Worm (Caenorhabditis elegans) whole organism, L4/young adult: ENCODE measurements around the gene sql-1.

Source experiments
- W03F9.2 ChIP-seq: fragments of 150-350 bp; optimal IDR thresholded peaks from 2 replicates; lab custom pipeline; 2014; ENCODE audit warnings: missing biosample characterization, missing genetic modification characterization
- dao-5 ChIP-seq: sonication (generic microtip); optimal IDR thresholded peaks from 2 replicates; lab custom pipeline; 2016; ENCODE audit warnings: missing genotype, missing genetic modification characterization, moderate library complexity, missing compliant biosample characterization
- him-1 ChIP-seq: sonication (generic microtip); optimal IDR thresholded peaks from 2 replicates; lab custom pipeline; 2016; ENCODE audit warnings: missing genotype, missing genetic modification reagents, missing genetic modification characterization, missing compliant biosample characterization

DNA sequence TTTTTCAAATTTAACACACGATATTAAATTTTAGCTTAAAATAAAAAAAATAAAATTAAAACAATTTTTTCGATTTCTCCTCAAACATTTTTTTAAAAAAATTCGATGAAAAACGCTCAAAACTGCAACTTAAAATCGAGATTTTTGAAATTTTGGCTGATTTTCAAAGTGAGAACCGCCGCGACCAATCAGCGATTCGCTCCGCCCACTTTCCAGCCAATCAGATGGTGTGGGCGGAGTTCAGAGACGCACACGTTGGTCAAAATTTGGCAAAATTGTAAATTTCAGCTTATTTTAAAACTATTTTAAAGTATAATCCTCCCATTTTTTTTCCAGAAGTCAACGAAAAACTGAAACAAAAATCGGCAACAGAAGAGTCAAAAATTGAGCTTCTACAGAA is 11.1 kb downstream of the sql-1 start:
- TF ChIP-seq W03F9.2 = no peak
- no peak for TF ChIP-seq dao-5 (tag; lab: Kevin White, UChicago)
- TF ChIP-seq him-1 = no peak
